Worm (Caenorhabditis elegans) whole organism, early embryonic: ENCODE data around the gene ztf-31.

ENCODE experiments used
- B0310.2 ChIP-seq: sonication (generic microtip); optimal IDR thresholded peaks from 2 replicates; lab custom pipeline; 2016; ENCODE audit warnings: mild to moderate bottlenecking, missing genetic modification characterization, missing compliant biosample characterization
- F13C5.2 ChIP-seq: sonication (generic microtip); optimal IDR thresholded peaks from 2 replicates; lab custom pipeline; 2017; ENCODE audit warnings: mild to moderate bottlenecking, missing genetic modification characterization, inconsistent platforms, missing compliant biosample characterization
- aly-1 ChIP-seq: sonication (generic microtip); optimal IDR thresholded peaks from 2 replicates; lab custom pipeline; 2016; ENCODE audit warnings: missing genetic modification characterization, missing compliant biosample characterization
- ama-1 ChIP-seq: fragments of 150-350 bp; optimal IDR thresholded peaks from 2 replicates; lab custom pipeline; 2014
- ceh-13 ChIP-seq: fragments of 200-800 bp; sonication (Bioruptor generic); optimal IDR thresholded peaks from 2 replicates; lab custom pipeline; 2018; ENCODE audit warnings: mild to moderate bottlenecking, missing genetic modification characterization, missing compliant biosample characterization
- ceh-36 ChIP-seq: sonication (generic microtip); optimal IDR thresholded peaks from 2 replicates; lab custom pipeline; 2016; ENCODE audit warnings: missing genetic modification characterization, inconsistent platforms, missing compliant biosample characterization
- ets-7 ChIP-seq: sonication (generic microtip); optimal IDR thresholded peaks from 2 replicates; lab custom pipeline; 2016; ENCODE audit warnings: missing genotype, missing genetic modification characterization, missing compliant biosample characterization
- flt-1 ChIP-seq: fragments of 200-800 bp; sonication (Bioruptor generic); IDR thresholded peaks from 2 replicates; pipeline ENCODE4 v1.3.6; 2022; ENCODE audit warnings: missing genetic modification characterization, missing compliant biosample characterization
- hmbx-1 ChIP-seq: sonication (generic microtip); optimal IDR thresholded peaks from 2 replicates; lab custom pipeline; 2016; ENCODE audit warnings: mild to moderate bottlenecking, missing genetic modification characterization, missing compliant biosample characterization
- hmg-4 ChIP-seq: fragments of 200-800 bp; sonication (Bioruptor generic); optimal IDR thresholded peaks from 2 replicates; lab custom pipeline; 2018; ENCODE audit warnings: mild to moderate bottlenecking, missing genetic modification characterization, missing compliant biosample characterization
- hnd-1 ChIP-seq: sonication (generic microtip); optimal IDR thresholded peaks from 2 replicates; lab custom pipeline; 2016; ENCODE audit warnings: missing genetic modification characterization, missing compliant biosample characterization
- pes-1 ChIP-seq: fragments of 200-800 bp; sonication (Bioruptor generic); IDR thresholded peaks from 2 replicates; pipeline ENCODE4 v1.3.6; 2022; ENCODE audit warnings: missing genetic modification reagents, missing genetic modification characterization, missing compliant biosample characterization
- scrt-1 ChIP-seq: fragments of 200-800 bp; sonication (Bioruptor generic); IDR thresholded peaks from 2 replicates; pipeline ENCODE4 v1.3.6; 2022; ENCODE audit warnings: missing genetic modification characterization, missing compliant biosample characterization
- sea-1 ChIP-seq: fragments of 200-800 bp; sonication (Bioruptor generic); conservative IDR thresholded peaks from 2 replicates; pipeline ENCODE4 v1.3.6; 2022; ENCODE audit warnings: missing genetic modification characterization, missing compliant biosample characterization
- tbx-11 ChIP-seq: fragments of 200-800 bp; sonication (Bioruptor generic); IDR thresholded peaks from 2 replicates; pipeline ENCODE4 v1.3.6; 2022; ENCODE audit warnings: missing genetic modification characterization, missing compliant biosample characterization
- tbx-37 ChIP-seq: fragments of 200-800 bp; sonication (Bioruptor generic); conservative IDR thresholded peaks from 2 replicates; pipeline ENCODE4 v1.3.6; 2022; ENCODE audit warnings: missing genetic modification reagents, missing genetic modification characterization, missing compliant biosample characterization
- tra-4 ChIP-seq: sonication (generic microtip); optimal IDR thresholded peaks from 2 replicates; lab custom pipeline; 2017; ENCODE audit warnings: missing genetic modification characterization, missing compliant biosample characterization

Gene ztf-31

DNA sequence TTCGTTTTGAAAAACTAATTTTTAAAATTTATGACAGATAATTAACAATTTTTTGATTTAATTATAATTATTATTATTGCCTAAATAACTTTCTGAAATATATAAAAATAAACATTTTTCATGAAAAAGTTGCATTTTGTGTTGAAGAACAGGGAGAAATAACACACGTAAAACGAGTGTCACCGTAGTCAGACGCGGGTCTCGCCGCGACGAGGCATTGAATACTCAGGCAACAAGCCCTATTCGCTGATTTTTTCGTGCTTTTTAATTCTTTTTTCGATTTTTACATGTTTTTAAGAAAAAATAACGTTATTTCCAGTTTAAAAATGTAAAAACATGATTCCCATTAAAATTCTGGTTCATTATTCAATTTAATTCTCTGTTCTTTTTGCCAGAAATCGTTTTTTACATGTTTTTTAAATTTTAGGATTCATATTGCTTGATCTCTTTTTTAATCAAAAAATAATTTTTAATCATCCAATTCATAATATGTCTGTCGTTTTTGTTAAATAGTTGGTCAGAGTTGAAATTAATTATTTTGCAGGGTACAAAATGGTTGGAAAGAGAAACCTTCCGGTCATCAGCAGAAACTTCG, 33.2 kb upstream of the ztf-31 start, which contains the start of gene rpl-6:
TSS of gene rpl-6 (plus strand) at position 545 of the 595 bp plus-strand sequence.
- TF ChIP-seq hmg-4 (GFP tag; lab: Kevin White, UChicago) (no peak), F13C5.2 (tag; lab: Kevin White, UChicago) (peak; percentile 69)

DNA sequence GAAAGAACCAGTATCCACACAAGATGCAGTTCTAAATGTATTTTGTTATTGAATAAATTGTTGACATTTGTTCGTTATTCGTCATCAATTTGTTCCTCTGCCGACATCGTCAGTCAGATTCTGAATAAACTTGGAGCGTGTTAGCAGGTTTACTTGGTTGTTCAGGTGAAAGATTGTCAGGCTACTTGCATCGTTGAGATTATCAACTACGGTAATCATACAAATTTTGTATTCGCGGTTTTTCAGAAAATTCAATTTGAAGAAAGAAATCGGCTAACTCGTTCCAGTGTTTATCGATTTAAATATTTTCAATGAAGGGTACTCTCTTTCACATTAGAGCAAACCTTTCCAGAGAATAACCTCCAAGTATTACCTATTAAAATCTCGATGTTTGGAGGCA, 31.4 kb upstream of the ztf-31 start, which contains the start of gene R151.2:
TSS of gene R151.2 (plus strand) at position 247 of the 400 bp plus-strand sequence.
- TF ChIP-seq scrt-1 (GFP tag; lab: Robert Waterston, UW) (no peak), ama-1 (lab: Kevin White, UChicago) (no peak), aly-1 (tag; lab: Kevin White, UChicago) (no peak), tra-4 (tag; lab: Kevin White, UChicago) (no peak), ceh-13 (no peak), pes-1 (GFP tag; lab: Robert Waterston, UW) (no peak), hnd-1 (tag; lab: Kevin White, UChicago) (no peak), hmbx-1 (tag; lab: Kevin White, UChicago) (no peak), tbx-37 (GFP tag; lab: Robert Waterston, UW) (no peak), F13C5.2 (tag; lab: Kevin White, UChicago) (no peak), ets-7 (tag; lab: Kevin White, UChicago) (no peak), tbx-11 (GFP tag; lab: Robert Waterston, UW) (no peak)

- TF ChIP-seq ceh-36 (tag; lab: Kevin White, UChicago) (no peak), tbx-37 (GFP tag; lab: Robert Waterston, UW) (no peak), F13C5.2 (tag; lab: Kevin White, UChicago) (no peak), aly-1 (tag; lab: Kevin White, UChicago) (no peak), hnd-1 (tag; lab: Kevin White, UChicago) (no peak)
These were observed 30.7 kb upstream of the ztf-31 start for ce11 chrIII:7210486-7210885.

- TF ChIP-seq sea-1 (no peak), B0310.2 (tag; lab: Kevin White, UChicago) (no peak), ceh-13 (no peak), tbx-37 (GFP tag; lab: Robert Waterston, UW) (no peak)
These were observed 29.1 kb upstream of the ztf-31 start for ce11 chrIII:7212028-7212427.

DNA sequence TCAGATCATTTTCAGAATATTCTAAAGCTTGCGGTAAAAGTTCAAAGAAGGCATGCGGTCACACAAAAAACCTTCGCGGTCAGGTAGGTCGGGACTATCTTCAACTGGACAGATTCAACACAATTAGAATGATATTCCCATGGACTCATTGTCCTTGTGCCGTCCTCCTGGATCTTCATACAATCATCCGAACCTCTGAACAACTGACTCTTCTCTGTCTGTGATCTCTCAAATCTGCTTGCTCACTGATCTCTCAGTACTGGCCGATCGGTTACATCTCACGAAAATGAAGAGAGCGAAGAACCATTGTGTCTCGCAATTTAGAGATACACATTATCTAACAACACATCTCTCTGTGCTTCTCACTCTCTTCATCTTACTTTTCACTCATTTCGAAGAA, 25.6 kb upstream of the ztf-31 start:
- TF ChIP-seq hmbx-1 (tag; lab: Kevin White, UChicago), result no peak
- TF ChIP-seq ceh-13, result no peak
- no peak for TF ChIP-seq F13C5.2 (tag; lab: Kevin White, UChicago)
- TF ChIP-seq scrt-1 (GFP tag; lab: Robert Waterston, UW), result no peak
- TF ChIP-seq hnd-1 (tag; lab: Kevin White, UChicago), result no peak
- TF ChIP-seq tra-4 (tag; lab: Kevin White, UChicago), result no peak
- no peak for TF ChIP-seq tbx-11 (GFP tag; lab: Robert Waterston, UW)
- no peak for TF ChIP-seq sea-1
- no peak for TF ChIP-seq ets-7 (tag; lab: Kevin White, UChicago)
- no peak for TF ChIP-seq pes-1 (GFP tag; lab: Robert Waterston, UW)
- TF ChIP-seq hmg-4 (GFP tag; lab: Kevin White, UChicago), result no peak
- TF ChIP-seq ama-1 (lab: Kevin White, UChicago), result no peak

ce11 chrIII:7216226-7216625, 24.9 kb upstream of the ztf-31 start, which contains the start of gene R151.1:
R151.1 (plus strand) TSS chrIII:7216526.
- TF ChIP-seq ceh-36 (tag; lab: Kevin White, UChicago), result no peak
- TF ChIP-seq flt-1 (GFP tag; lab: Robert Waterston, UW), result no peak
- TF ChIP-seq sea-1, result no peak
- no peak for TF ChIP-seq tra-4 (tag; lab: Kevin White, UChicago)
- no peak for TF ChIP-seq F13C5.2 (tag; lab: Kevin White, UChicago)
- TF ChIP-seq hmg-4 (GFP tag; lab: Kevin White, UChicago), result no peak
- no peak for TF ChIP-seq ceh-13
- no peak for TF ChIP-seq tbx-37 (GFP tag; lab: Robert Waterston, UW)
- no peak for TF ChIP-seq tbx-11 (GFP tag; lab: Robert Waterston, UW)
- no peak for TF ChIP-seq ama-1 (lab: Kevin White, UChicago)
- no peak for TF ChIP-seq aly-1 (tag; lab: Kevin White, UChicago)

ce11 chrIII:7216924-7217521, 24.1 kb upstream of the ztf-31 start:
- TF ChIP-seq aly-1 (tag; lab: Kevin White, UChicago), result no peak
- TF ChIP-seq hnd-1 (tag; lab: Kevin White, UChicago), result no peak
- no peak for TF ChIP-seq tbx-11 (GFP tag; lab: Robert Waterston, UW)
- no peak for TF ChIP-seq hmbx-1 (tag; lab: Kevin White, UChicago)
- no peak for TF ChIP-seq flt-1 (GFP tag; lab: Robert Waterston, UW)
- no peak for TF ChIP-seq ceh-13
- TF ChIP-seq scrt-1 (GFP tag; lab: Robert Waterston, UW), result no peak
- no peak for TF ChIP-seq ama-1 (lab: Kevin White, UChicago)
- TF ChIP-seq hmg-4 (GFP tag; lab: Kevin White, UChicago), result no peak
- no peak for TF ChIP-seq tbx-37 (GFP tag; lab: Robert Waterston, UW)
- TF ChIP-seq F13C5.2 (tag; lab: Kevin White, UChicago), result no peak
- TF ChIP-seq ceh-36 (tag; lab: Kevin White, UChicago), result no peak
- no peak for TF ChIP-seq B0310.2 (tag; lab: Kevin White, UChicago)
- TF ChIP-seq tra-4 (tag; lab: Kevin White, UChicago), result no peak
- TF ChIP-seq ets-7 (tag; lab: Kevin White, UChicago), result no peak
- no peak for TF ChIP-seq sea-1
- no peak for TF ChIP-seq pes-1 (GFP tag; lab: Robert Waterston, UW)
